Fruit fly (Drosophila melanogaster) whole organism, embryonic: ENCODE results near the gene DppIII.
A peak's percentile ranks its signal among the peaks of the same experiment; 100 is the strongest.

Experiments used
- Awh ChIP-seq: fragments of 200-800 bp; sonication (Bioruptor generic); IDR thresholded peaks from 2 replicates; pipeline ENCODE4, ENCODE4 v1.3.6; 2022; ENCODE audit warnings: missing biosample characterization, missing genetic modification characterization
- CG10431 ChIP-seq: fragments of 200-800 bp; sonication (Bioruptor generic); optimal IDR thresholded peaks from 3 replicates; lab custom pipeline; 2018; ENCODE audit warnings: missing biosample characterization, mild to moderate bottlenecking, missing genetic modification characterization
- CG12219 ChIP-seq: fragments of 200-800 bp; sonication (Bioruptor generic); optimal IDR thresholded peaks from 3 replicates; lab custom pipeline; 2018; ENCODE audit warnings: missing biosample characterization, mild to moderate bottlenecking, missing genetic modification characterization
- CG13123 ChIP-seq: fragments of 200-800 bp; sonication (Bioruptor generic); optimal IDR thresholded peaks from 2 replicates; lab custom pipeline; 2016; ENCODE audit warnings: missing biosample characterization, missing genetic modification characterization
- CG15011 ChIP-seq: fragments of 200-800 bp; sonication (Bioruptor generic); optimal IDR thresholded peaks from 3 replicates; lab custom pipeline; 2018; ENCODE audit warnings: missing biosample characterization, mild to moderate bottlenecking, missing genetic modification characterization
- CG2875 ChIP-seq: fragments of 200-800 bp; sonication (Bioruptor generic); optimal IDR thresholded peaks from 2 replicates; lab custom pipeline; 2017; ENCODE audit warnings: missing biosample characterization, mild to moderate bottlenecking, missing genetic modification characterization, missing genetic modification reagents
- CG31441 ChIP-seq: fragments of 200-800 bp; sonication (Bioruptor generic); IDR thresholded peaks from 2 replicates; pipeline ENCODE4 v1.3.6; 2022; ENCODE audit warnings: missing biosample characterization, missing genetic modification characterization
- CG33557 ChIP-seq: fragments of 200-800 bp; sonication (Bioruptor generic); optimal IDR thresholded peaks from 2 replicates; lab custom pipeline; 2019; ENCODE audit warnings: missing biosample characterization, mild to moderate bottlenecking, missing genetic modification characterization, moderate library complexity
- CG34422 ChIP-seq: fragments of 200-800 bp; sonication (Bioruptor generic); IDR thresholded peaks from 3 replicates; pipeline ENCODE4 v1.3.6; 2022; ENCODE audit warnings: missing biosample characterization, missing genetic modification characterization
- CG4360 ChIP-seq: fragments of 200-800 bp; sonication (Bioruptor generic); IDR thresholded peaks from 2 replicates; pipeline ENCODE4 v1.3.6; 2022; ENCODE audit warnings: missing biosample characterization, missing genetic modification characterization
- CG8359 ChIP-seq: fragments of 200-800 bp; sonication (Bioruptor generic); optimal IDR thresholded peaks from 2 replicates; lab custom pipeline; 2017; ENCODE audit warnings: missing biosample characterization, mild to moderate bottlenecking, missing genetic modification characterization, borderline replicate concordance
- CG9797 ChIP-seq: fragments of 200-800 bp; sonication (Bioruptor generic); optimal IDR thresholded peaks from 3 replicates; lab custom pipeline; 2018; ENCODE audit warnings: missing biosample characterization, mild to moderate bottlenecking, missing genetic modification characterization
- CrebB ChIP-seq: fragments of 200-800 bp; sonication (Bioruptor generic); optimal IDR thresholded peaks from 3 replicates; lab custom pipeline; 2018; ENCODE audit warnings: missing biosample characterization, mild to moderate bottlenecking, missing genetic modification characterization
- E2f2 ChIP-seq: fragments of 200-800 bp; sonication (Bioruptor generic); IDR thresholded peaks from 2 replicates; pipeline ENCODE4 v1.3.6; 2022; ENCODE audit warnings: missing biosample characterization, missing genetic modification characterization
- Ets65A ChIP-seq: fragments of 200-800 bp; sonication (Bioruptor generic); peaks from one replicate; lab custom pipeline; 2016; ENCODE audit warnings: missing biosample characterization, missing genetic modification characterization
- Gsc ChIP-seq: fragments of 200-800 bp; sonication (Bioruptor generic); IDR thresholded peaks from 2 replicates; pipeline ENCODE4 v1.3.6; 2022; ENCODE audit warnings: missing biosample characterization, missing genetic modification characterization
- HLH54F ChIP-seq: fragments of 200-800 bp; sonication (Bioruptor generic); optimal IDR thresholded peaks from 3 replicates; lab custom pipeline; 2016; ENCODE audit warnings: missing biosample characterization, missing genetic modification characterization
- Med ChIP-seq: fragments of 200-800 bp; sonication (Bioruptor generic); peaks from one replicate; lab custom pipeline; 2016; ENCODE audit warnings: missing biosample characterization, missing genetic modification characterization, mild to moderate bottlenecking, inconsistent platforms, moderate library complexity
- Mrtf ChIP-seq: fragments of 200-800 bp; sonication (Bioruptor generic); IDR thresholded peaks from 3 replicates; pipeline ENCODE4 v1.3.6; 2022; ENCODE audit warnings: missing biosample characterization, missing genetic modification characterization
- NC2β ChIP-seq: fragments of 200-800 bp; sonication (Bioruptor generic); optimal IDR thresholded peaks from 2 replicates; lab custom pipeline; 2016; ENCODE audit warnings: missing biosample characterization, missing genetic modification characterization
- Rx ChIP-seq: fragments of 200-800 bp; sonication (Bioruptor generic); IDR thresholded peaks from 2 replicates; pipeline ENCODE4 v1.3.6; 2022; ENCODE audit warnings: missing biosample characterization, missing genetic modification characterization
- Spps ChIP-seq: fragments of 200-800 bp; sonication (Bioruptor generic); optimal IDR thresholded peaks from 2 replicates; lab custom pipeline; 2018; ENCODE audit warnings: missing biosample characterization, mild to moderate bottlenecking, missing genetic modification characterization
- Stat92E ChIP-seq, 3 experiments: fragments of >200 bp in 2 of 3; fragments of 200-800 bp in 1 of 3; sonication (Bioruptor generic) in 1 of 3; optimal IDR thresholded peaks; 2 replicates each; lab custom pipeline; 2017 to 2019; ENCODE audit warnings: missing biosample characterization in 3 of 3, missing genetic modification characterization in 3 of 3, mild to moderate bottlenecking in 1 of 3, moderate library complexity in 1 of 3
- Taf1 ChIP-seq: fragments of 200-800 bp; sonication (Bioruptor generic); IDR thresholded peaks from 2 replicates; pipeline ENCODE4 v1.3.6; 2022; ENCODE audit warnings: missing biosample characterization, missing genetic modification characterization
- YL-1 ChIP-seq: fragments of 200-800 bp; sonication (Bioruptor generic); optimal IDR thresholded peaks from 3 replicates; lab custom pipeline; 2017; ENCODE audit warnings: missing biosample characterization, mild to moderate bottlenecking, missing genetic modification characterization
- amos ChIP-seq: fragments of 200-800 bp; sonication (Bioruptor generic); IDR thresholded peaks from 2 replicates; pipeline ENCODE4 v1.3.6; 2022; ENCODE audit warnings: missing biosample characterization, missing genetic modification characterization; ENCODE audit not compliant: partially characterized antibody
- bbx ChIP-seq: fragments of 200-800 bp; sonication (Bioruptor generic); IDR thresholded peaks from 2 replicates; pipeline ENCODE4 v1.3.6; 2022; ENCODE audit warnings: missing biosample characterization, missing genetic modification characterization; ENCODE audit not compliant: partially characterized antibody
- cad ChIP-seq: fragments of >200 bp; optimal IDR thresholded peaks from 2 replicates; lab custom pipeline; 2017; ENCODE audit warnings: missing biosample characterization, missing genetic modification characterization
- ci ChIP-seq: fragments of 200-800 bp; sonication (Bioruptor generic); IDR thresholded peaks from 3 replicates; pipeline ENCODE4 v1.3.6; 2022; ENCODE audit warnings: missing biosample characterization, missing genetic modification characterization
- dmrt99B ChIP-seq: fragments of 200-800 bp; sonication (Bioruptor generic); optimal IDR thresholded peaks from 2 replicates; lab custom pipeline; 2018; ENCODE audit warnings: missing biosample characterization, mild to moderate bottlenecking, missing genetic modification characterization, moderate library complexity
- exex ChIP-seq: fragments of 200-800 bp; sonication (Bioruptor generic); optimal IDR thresholded peaks from 4 replicates; lab custom pipeline; 2018; ENCODE audit warnings: missing biosample characterization, mild to moderate bottlenecking, missing genetic modification characterization, moderate library complexity
- h ChIP-seq: fragments of >200 bp; optimal IDR thresholded peaks from 2 replicates; lab custom pipeline; 2017
- jing ChIP-seq: fragments of 200-800 bp; sonication (Bioruptor generic); optimal IDR thresholded peaks from 2 replicates; lab custom pipeline; 2018; ENCODE audit warnings: missing biosample characterization, mild to moderate bottlenecking, missing genetic modification characterization
- kay ChIP-seq: fragments of 200-800 bp; sonication (Bioruptor generic); optimal IDR thresholded peaks from 2 replicates; lab custom pipeline; 2016; ENCODE audit warnings: missing biosample characterization, missing genetic modification characterization
- knrl ChIP-seq: fragments of 200-800 bp; sonication (Bioruptor generic); IDR thresholded peaks from 3 replicates; pipeline ENCODE4 v1.3.6; 2022; ENCODE audit warnings: missing biosample characterization, missing genetic modification characterization; ENCODE audit not compliant: partially characterized antibody
- mam ChIP-seq: fragments of 200-800 bp; sonication (Bioruptor generic); optimal IDR thresholded peaks from 3 replicates; lab custom pipeline; 2016; ENCODE audit warnings: missing biosample characterization, missing genetic modification characterization
- nau ChIP-seq: fragments of 200-800 bp; sonication (Bioruptor generic); optimal IDR thresholded peaks from 3 replicates; lab custom pipeline; 2017; ENCODE audit warnings: missing biosample characterization, mild to moderate bottlenecking, missing genetic modification characterization, missing genetic modification reagents
- nerfin-1 ChIP-seq: fragments of 200-800 bp; sonication (Bioruptor generic); optimal IDR thresholded peaks from 3 replicates; lab custom pipeline; 2019; ENCODE audit warnings: missing biosample characterization, mild to moderate bottlenecking, missing genetic modification characterization, moderate library complexity
- pb ChIP-seq: fragments of 200-800 bp; sonication (Bioruptor generic); optimal IDR thresholded peaks from 3 replicates; lab custom pipeline; 2016; ENCODE audit warnings: missing biosample characterization, missing genetic modification characterization
- row ChIP-seq: fragments of 200-800 bp; sonication (Bioruptor generic); IDR thresholded peaks from 3 replicates; pipeline ENCODE4 v1.3.6; 2022; ENCODE audit warnings: missing biosample characterization, missing genetic modification characterization
- sim ChIP-seq: fragments of 200-800 bp; sonication (Bioruptor generic); IDR thresholded peaks from 2 replicates; pipeline ENCODE4 v1.3.6; 2022; ENCODE audit warnings: missing biosample characterization, missing genetic modification characterization
- sr ChIP-seq: fragments of 200-800 bp; sonication (Bioruptor generic); IDR thresholded peaks from 3 replicates; pipeline ENCODE4 v1.3.6; 2022; ENCODE audit warnings: missing biosample characterization, missing genetic modification characterization
- tll ChIP-seq, 2 experiments: fragments of 200-800 bp in 1 of 2; fragments of >200 bp in 1 of 2; sonication (Bioruptor generic) in 1 of 2; optimal IDR thresholded peaks; 2 replicates each; lab custom pipeline; 2017 to 2019; ENCODE audit warnings: missing biosample characterization in 2 of 2, missing genetic modification characterization in 2 of 2, mild to moderate bottlenecking in 1 of 2, moderate library complexity in 1 of 2
- wek ChIP-seq: fragments of 200-800 bp; sonication (Bioruptor generic); optimal IDR thresholded peaks from 3 replicates; lab custom pipeline; 2018; ENCODE audit warnings: missing biosample characterization, mild to moderate bottlenecking, missing genetic modification characterization, moderate library complexity

Gene DppIII

dm6 chr3R:8306188-8306926 is 37.8 kb upstream of the DppIII start (continued):
- peak in 1 of 3 experiments; percentile 59 for TF ChIP-seq Stat92E (GFP tag; optimal IDR thresholded peaks at IDR 0.05; lab: Kevin White, UChicago)
- TF ChIP-seq HLH54F, result no peak

- TF ChIP-seq row (GFP tag; lab: Robert Waterston, UW), result no peak
- peak; percentile 90 for TF ChIP-seq Ets65A (GFP tag; lab: Kevin White, UChicago)
Observed at dm6 chr3R:8306927-8307261, 37.3 kb upstream of the DppIII start.

dm6 chr3R:8307283-8307682 is 36.9 kb upstream of the DppIII start:
- TF ChIP-seq cad (GFP tag; lab: Kevin White, UChicago) (peak; percentile 82), Med (GFP tag; lab: Kevin White, UChicago) (peak; percentile 36), tll (GFP tag; optimal IDR thresholded peaks at IDR 0.05; lab: Kevin White, UChicago) (peak in 1 of 2 experiments; percentile 94), bbx (no peak), mam (GFP tag; lab: Kevin White, UChicago) (no peak)

- TF ChIP-seq tll (GFP tag; optimal IDR thresholded peaks at IDR 0.05; lab: Kevin White, UChicago) (peak in 1 of 2 experiments; percentile 16), CG34422 (peak; percentile 65; the same call in 1 of the 3 replicates), CG33557 (peak; percentile 73), nerfin-1 (tag; lab: Kevin White, UChicago) (peak; percentile 75), sr (GFP tag; lab: Robert Waterston, UW) (0 out of 3 replicates have a peak, but pooled peaks have one; percentile 12), jing (GFP tag; lab: Kevin White, UChicago) (no peak), YL-1 (GFP tag; lab: Kevin White, UChicago) (peak; percentile 23), Gsc (no peak), knrl (GFP tag; lab: Robert Waterston, UW) (peak; percentile 27; the same call in 1 of the 3 replicates), nau (GFP tag; lab: Kevin White, UChicago) (no peak), kay (GFP tag; lab: Kevin White, UChicago) (peak; percentile 8), Taf1 (GFP tag; lab: Robert Waterston, UW) (no peak), E2f2 (GFP tag; lab: Robert Waterston, UW) (peak; percentile 98), Spps (tag; lab: Kevin White, UChicago) (peak; percentile 41), CG15011 (no peak), wek (peak; percentile 57), ci (peak; percentile 65; the same call in 2 of the 3 replicates), NC2β (GFP tag; lab: Kevin White, UChicago) (peak; percentile 12), Mrtf (GFP tag; lab: Robert Waterston, UW) (no peak), dmrt99B (tag; lab: Kevin White, UChicago) (no peak), CG2875 (GFP tag; lab: Kevin White, UChicago) (peak; percentile 82), pb (no peak), CG10431 (peak; percentile 31), CG13123 (GFP tag; lab: Kevin White, UChicago) (peak; percentile 1), CrebB (tag; lab: Kevin White, UChicago) (no peak), CG12219 (peak; percentile 31), sim (GFP tag; lab: Robert Waterston, UW) (0 out of 2 replicates have a peak, but pooled peaks have one; percentile 52), Rx (GFP tag; lab: Robert Waterston, UW) (no peak), exex (tag; lab: Kevin White, UChicago) (no peak), Awh (GFP tag; lab: Robert Waterston, UW) (peak; percentile 88), CG31441 (GFP tag; lab: Robert Waterston, UW) (peak; percentile 49; the same call in 1 of the 2 replicates), CG4360 (GFP tag; lab: Robert Waterston, UW) (no peak), CG8359 (peak; percentile 46), amos (GFP tag; lab: Robert Waterston, UW) (peak; percentile 51), CG9797 (GFP tag; lab: Kevin White, UChicago) (peak; percentile 74), h (no peak)
Observed at dm6 chr3R:8308515-8308959, 35.7 kb upstream of the DppIII start, which contains the start of gene tex. tex (minus strand) TSS chr3R:8308645.
